Worm (Caenorhabditis elegans) whole organism, L2 larva: Measurements from ENCODE around the gene dlg-1.
A peak's percentile ranks its signal among the peaks of the same experiment; 100 is the strongest.

Source experiments
- C34F6.9 ChIP-seq: fragments of 150-350 bp; optimal IDR thresholded peaks from 2 replicates; lab custom pipeline; 2014; ENCODE audit warnings: missing biosample characterization, missing genetic modification characterization
- F13H6.1 ChIP-seq: sonication (generic microtip); optimal IDR thresholded peaks from 2 replicates; lab custom pipeline; 2016; ENCODE audit warnings: missing genetic modification characterization, missing compliant biosample characterization
- R02D3.7 ChIP-seq: fragments of 150-350 bp; optimal IDR thresholded peaks from 2 replicates; lab custom pipeline; 2014; ENCODE audit warnings: missing biosample characterization, missing genetic modification characterization
- Y55F3AM.14 ChIP-seq: fragments of 200-800 bp; sonication (Bioruptor generic); optimal IDR thresholded peaks from 2 replicates; lab custom pipeline; 2018; ENCODE audit warnings: mild to moderate bottlenecking, missing genetic modification characterization, missing compliant biosample characterization
- ZK546.5 ChIP-seq: sonication (generic microtip); optimal IDR thresholded peaks from 2 replicates; lab custom pipeline; 2017; ENCODE audit warnings: missing biosample characterization, missing genetic modification characterization
- alr-1 ChIP-seq: fragments of 150-350 bp; optimal IDR thresholded peaks from 2 replicates; lab custom pipeline; 2014; ENCODE audit warnings: missing biosample characterization, missing genetic modification characterization
- blmp-1 ChIP-seq: sonication (generic microtip); optimal IDR thresholded peaks from 2 replicates; lab custom pipeline; 2017; ENCODE audit warnings: missing genetic modification characterization, mild to moderate bottlenecking, missing compliant biosample characterization, antibody characterized with exemption, moderate library complexity; ENCODE audit not compliant: insufficient read depth
- crh-2 ChIP-seq: sonication (generic microtip); optimal IDR thresholded peaks from 2 replicates; lab custom pipeline; 2017; ENCODE audit warnings: missing biosample characterization, missing genetic modification characterization
- elt-1 ChIP-seq: fragments of 150-350 bp; optimal IDR thresholded peaks from 2 replicates; lab custom pipeline; 2014; ENCODE audit warnings: missing biosample characterization, missing genetic modification characterization
- fos-1 ChIP-seq: fragments of 150-350 bp; optimal IDR thresholded peaks from 2 replicates; lab custom pipeline; 2014; ENCODE audit warnings: missing biosample characterization, missing genetic modification characterization
- lin-11 ChIP-seq: fragments of 150-350 bp; sonication (generic microtip); optimal IDR thresholded peaks from 2 replicates; lab custom pipeline; 2014; ENCODE audit warnings: missing biosample characterization, missing genetic modification characterization, inconsistent platforms, mixed read lengths
- lin-13 ChIP-seq: fragments of 150-350 bp; optimal IDR thresholded peaks from 2 replicates; lab custom pipeline; 2014; ENCODE audit warnings: missing biosample characterization, missing genetic modification reagents, missing genetic modification characterization
- mdl-1 ChIP-seq, 2 experiments: fragments of 150-350 bp in 1 of 2; sonication (generic microtip) in 1 of 2; optimal IDR thresholded peaks; 2 replicates each; lab custom pipeline; 2017; ENCODE audit warnings: missing biosample characterization in 2 of 2, missing genetic modification characterization in 2 of 2
- nhr-10 ChIP-seq: sonication (generic microtip); optimal IDR thresholded peaks from 2 replicates; lab custom pipeline; 2017; ENCODE audit warnings: missing biosample characterization, missing genetic modification characterization
- nhr-12 ChIP-seq: fragments of 150-350 bp; optimal IDR thresholded peaks from 2 replicates; lab custom pipeline; 2014; ENCODE audit warnings: missing biosample characterization, missing genetic modification characterization
- nhr-129 ChIP-seq: fragments of 150-350 bp; optimal IDR thresholded peaks from 2 replicates; lab custom pipeline; 2014; ENCODE audit warnings: missing biosample characterization, missing genetic modification characterization
- nhr-23 ChIP-seq: fragments of 150-350 bp; optimal IDR thresholded peaks from 2 replicates; lab custom pipeline; 2014; ENCODE audit warnings: missing biosample characterization, missing genetic modification reagents, missing genetic modification characterization
- nhr-237 ChIP-seq: fragments of 150-350 bp; optimal IDR thresholded peaks from 2 replicates; lab custom pipeline; 2014; ENCODE audit warnings: missing biosample characterization, missing genetic modification characterization
- nhr-25 ChIP-seq: fragments of 150-350 bp; sonication (generic microtip); optimal IDR thresholded peaks from 3 replicates; lab custom pipeline; 2014; ENCODE audit warnings: missing biosample characterization, missing genetic modification characterization
- nhr-77 ChIP-seq: fragments of 150-350 bp; optimal IDR thresholded peaks from 2 replicates; lab custom pipeline; 2014; ENCODE audit warnings: missing biosample characterization, missing genetic modification characterization
- skn-1 ChIP-seq: sonication (generic microtip); optimal IDR thresholded peaks from 2 replicates; lab custom pipeline; 2017; ENCODE audit warnings: missing biosample characterization, missing genetic modification characterization
- sma-3 ChIP-seq: sonication (generic microtip); optimal IDR thresholded peaks from 2 replicates; lab custom pipeline; 2016; ENCODE audit warnings: missing genetic modification reagents, missing genetic modification characterization, missing compliant biosample characterization
- sma-9 ChIP-seq, 2 experiments: fragments of 150-350 bp in 1 of 2; sonication (generic microtip) in 1 of 2; optimal IDR thresholded peaks; 2 replicates each; lab custom pipeline; 2014 to 2016; ENCODE audit warnings: missing genetic modification characterization in 2 of 2, mild to moderate bottlenecking in 1 of 2, missing biosample characterization in 1 of 2, missing compliant biosample characterization in 1 of 2, missing genetic modification reagents in 1 of 2, moderate library complexity in 1 of 2
- unc-39 ChIP-seq: fragments of 150-350 bp; optimal IDR thresholded peaks from 2 replicates; lab custom pipeline; 2014; ENCODE audit warnings: missing biosample characterization, missing genetic modification characterization
- unc-55 ChIP-seq: fragments of 150-350 bp; sonication (generic microtip); optimal IDR thresholded peaks from 3 replicates; lab custom pipeline; 2014; ENCODE audit warnings: missing biosample characterization, missing genetic modification reagents, missing genetic modification characterization
- ztf-11 ChIP-seq: sonication (generic microtip); optimal IDR thresholded peaks from 2 replicates; lab custom pipeline; 2017; ENCODE audit warnings: missing biosample characterization, missing genetic modification characterization
- ztf-4 ChIP-seq: fragments of 150-350 bp; optimal IDR thresholded peaks from 2 replicates; lab custom pipeline; 2014; ENCODE audit warnings: missing biosample characterization, missing genetic modification characterization

The dlg-1 gene

ce11 chrX:5488867-5489266, 9.4 kb downstream of the dlg-1 start:
- TF ChIP-seq alr-1 (tag; lab: Kevin White, UChicago) (no peak), elt-1 (tag; lab: Kevin White, UChicago) (peak; percentile 14), sma-3 (GFP tag; lab: Kevin White, UChicago) (no peak), ztf-11 (tag; lab: Kevin White, UChicago) (no peak), sma-9 (GFP tag; optimal IDR thresholded peaks at IDR 0.05; lab: Kevin White, UChicago) (no peak), sma-9 (tag; optimal IDR thresholded peaks at IDR 0.05; lab: Kevin White, UChicago) (no peak), nhr-77 (tag; lab: Kevin White, UChicago) (no peak), blmp-1 (tag; lab: Kevin White, UChicago) (peak; percentile 42), ztf-4 (tag; lab: Kevin White, UChicago) (no peak), nhr-12 (no peak), Y55F3AM.14 (GFP tag; lab: Kevin White, UChicago) (no peak)

DNA sequence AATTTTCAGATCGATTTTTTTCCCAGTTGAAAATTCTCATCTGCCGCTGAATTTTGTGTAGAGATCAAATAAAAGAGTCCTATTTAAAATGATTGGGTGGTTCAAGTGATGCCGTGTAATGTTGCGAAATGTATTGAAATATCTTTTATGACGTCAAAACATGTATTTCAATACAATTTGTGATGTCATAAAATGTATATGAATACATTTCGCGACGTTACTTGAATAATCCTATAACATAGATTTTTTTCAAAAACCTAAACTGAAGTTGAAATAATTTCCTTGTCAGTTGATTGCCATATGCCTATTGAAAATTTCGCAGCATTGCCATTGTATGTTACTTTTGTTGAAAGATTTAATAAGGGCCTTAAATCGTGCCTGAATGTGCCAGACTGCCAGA, 10.0 kb downstream of the dlg-1 start, which contains the start of gene F55D1.1:
Gene F55D1.1 (plus strand): TSS at position 301 of the 400 bp plus-strand sequence.
- TF ChIP-seq nhr-129 (tag; lab: Kevin White, UChicago) (no peak), lin-13 (GFP tag; lab: Kevin White, UChicago) (no peak), R02D3.7 (no peak), mdl-1 (tag; optimal IDR thresholded peaks at IDR 0.05; lab: Kevin White, UChicago) (no peak), unc-39 (no peak)

DNA sequence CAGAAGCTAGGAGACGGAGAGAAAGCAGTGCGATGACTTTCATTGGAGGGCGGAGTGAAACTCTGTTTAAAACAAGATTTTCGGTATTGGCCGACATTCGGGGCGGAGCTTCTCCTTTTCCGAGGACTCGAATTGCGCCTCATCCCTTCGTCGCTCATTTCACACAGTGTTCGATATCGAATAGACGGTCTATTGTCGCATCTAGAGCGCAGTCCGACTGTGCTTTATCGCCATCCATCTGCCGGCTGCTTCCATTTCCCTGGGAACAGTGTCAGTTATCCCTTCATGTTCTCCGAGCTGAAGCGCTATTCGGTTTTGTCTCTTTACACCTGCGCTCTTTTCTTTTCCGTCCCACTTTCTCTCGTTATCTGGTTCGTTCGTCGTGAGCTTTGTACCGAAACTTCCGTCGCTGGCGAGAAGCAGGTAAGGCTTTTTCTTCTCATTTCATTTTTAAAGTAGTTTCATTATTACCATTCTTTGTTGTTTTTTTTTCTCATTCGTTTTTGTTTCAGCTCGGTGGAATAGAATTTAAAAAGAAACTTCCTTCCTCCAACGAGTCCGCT, 13.4 kb downstream of the dlg-1 start, which contains the start of the genes bus-8A and bus-8B:
Gene bus-8A (plus strand): TSS at position 96 of the 563 bp plus-strand sequence.
Gene bus-8B (plus strand): TSS at position 513 of the 563 bp plus-strand sequence.
- no peak for TF ChIP-seq skn-1 (tag; lab: Kevin White, UChicago)
- TF ChIP-seq lin-11 (tag; lab: Kevin White, UChicago): no peak
- TF ChIP-seq nhr-129 (tag; lab: Kevin White, UChicago): no peak
- TF ChIP-seq sma-3 (GFP tag; lab: Kevin White, UChicago): no peak
- no peak for TF ChIP-seq crh-2 (tag; lab: Kevin White, UChicago)
- TF ChIP-seq nhr-10 (tag; lab: Kevin White, UChicago): no peak
- TF ChIP-seq C34F6.9: no peak
- no peak for TF ChIP-seq Y55F3AM.14 (GFP tag; lab: Kevin White, UChicago)
- no peak for TF ChIP-seq nhr-237 (tag; lab: Kevin White, UChicago)
- TF ChIP-seq fos-1 (tag; lab: Kevin White, UChicago): no peak
- TF ChIP-seq ztf-11 (tag; lab: Kevin White, UChicago): no peak
- no peak for TF ChIP-seq ZK546.5 (tag; lab: Kevin White, UChicago)

- peak; percentile 42 for TF ChIP-seq unc-55
- no peak for TF ChIP-seq nhr-77 (tag; lab: Kevin White, UChicago)
Observed at ce11 chrX:5505148-5505547, 25.6 kb downstream of the dlg-1 start, which contains the start of gene T23F2.2. Gene T23F2.2, minus strand, starts transcription at chrX:5505248.

- TF ChIP-seq nhr-23 (no peak), lin-13 (GFP tag; lab: Kevin White, UChicago) (peak; percentile 30), sma-9 (GFP tag; optimal IDR thresholded peaks at IDR 0.05; lab: Kevin White, UChicago) (peak; percentile 29), sma-9 (tag; optimal IDR thresholded peaks at IDR 0.05; lab: Kevin White, UChicago) (no peak), F13H6.1 (tag; lab: Kevin White, UChicago) (peak; percentile 29), nhr-129 (tag; lab: Kevin White, UChicago) (peak; percentile 37)
Observed at ce11 chrX:5506432-5506977, 27.0 kb downstream of the dlg-1 start.

ce11 chrX:5507926-5508325, 28.4 kb downstream of the dlg-1 start:
- TF ChIP-seq C34F6.9: peak; percentile 2
- TF ChIP-seq nhr-25 (tag; lab: Kevin White, UChicago): no peak
